Fruit fly (Drosophila melanogaster): ENCODE measurements around the gene CG12268.

- TF ChIP-seq EcR (GFP tag; optimal IDR thresholded peaks at IDR 0.05) (no peak), psq (optimal IDR thresholded peaks at IDR 0.05) (no peak)
These were observed 20.8 kb downstream of the CG12268 start, which contains the start of gene CG13601 for dm6 chr3R:23927429-23927828.

Data from whole organism.